Worm (Caenorhabditis elegans): Measurements from ENCODE around the gene F15B10.3.

DNA sequence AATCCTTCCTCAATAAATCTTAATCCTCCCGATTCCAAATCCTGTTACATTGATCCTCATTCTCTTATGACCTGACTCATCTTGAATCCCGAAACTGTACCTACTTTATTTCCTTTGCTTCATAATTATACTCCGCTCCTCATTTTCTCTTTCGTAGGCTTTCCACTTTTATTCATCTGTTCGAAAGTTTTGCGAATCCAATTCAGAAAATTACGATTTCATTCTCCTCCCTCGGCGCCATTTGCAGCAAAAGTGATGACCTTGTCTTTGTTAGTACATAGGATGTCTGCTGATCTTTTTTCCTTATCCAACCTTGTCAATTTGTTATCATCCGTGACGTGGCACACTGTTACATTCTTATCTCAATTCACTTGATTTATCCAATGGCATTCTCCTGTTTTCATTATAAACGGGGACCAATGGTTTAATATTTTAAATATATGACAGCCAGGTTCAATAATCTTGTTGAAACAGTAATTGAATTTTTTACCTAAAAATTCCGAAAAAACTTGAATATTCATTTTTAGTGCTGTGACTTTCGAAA, 50.1 kb downstream of the F15B10.3 start:
- TF ChIP-seq dve-1 (tag; optimal IDR thresholded peaks at IDR 0.05; ENCODE audit: insufficient read depth) (no peak), zag-1 (tag; optimal IDR thresholded peaks at IDR 0.05) (no peak), nhr-237 (tag; optimal IDR thresholded peaks at IDR 0.05) (no peak), unc-62 (GFP tag; optimal IDR thresholded peaks at IDR 0.05 in 1 of 2) (no peak), unc-62 (tag; optimal IDR thresholded peaks at IDR 0.05) (no peak), ztf-11 (tag; optimal IDR thresholded peaks at IDR 0.05) (no peak)
